Fruit fly (Drosophila melanogaster): ENCODE data around the gene CG5614.

CG5614 gene

DNA sequence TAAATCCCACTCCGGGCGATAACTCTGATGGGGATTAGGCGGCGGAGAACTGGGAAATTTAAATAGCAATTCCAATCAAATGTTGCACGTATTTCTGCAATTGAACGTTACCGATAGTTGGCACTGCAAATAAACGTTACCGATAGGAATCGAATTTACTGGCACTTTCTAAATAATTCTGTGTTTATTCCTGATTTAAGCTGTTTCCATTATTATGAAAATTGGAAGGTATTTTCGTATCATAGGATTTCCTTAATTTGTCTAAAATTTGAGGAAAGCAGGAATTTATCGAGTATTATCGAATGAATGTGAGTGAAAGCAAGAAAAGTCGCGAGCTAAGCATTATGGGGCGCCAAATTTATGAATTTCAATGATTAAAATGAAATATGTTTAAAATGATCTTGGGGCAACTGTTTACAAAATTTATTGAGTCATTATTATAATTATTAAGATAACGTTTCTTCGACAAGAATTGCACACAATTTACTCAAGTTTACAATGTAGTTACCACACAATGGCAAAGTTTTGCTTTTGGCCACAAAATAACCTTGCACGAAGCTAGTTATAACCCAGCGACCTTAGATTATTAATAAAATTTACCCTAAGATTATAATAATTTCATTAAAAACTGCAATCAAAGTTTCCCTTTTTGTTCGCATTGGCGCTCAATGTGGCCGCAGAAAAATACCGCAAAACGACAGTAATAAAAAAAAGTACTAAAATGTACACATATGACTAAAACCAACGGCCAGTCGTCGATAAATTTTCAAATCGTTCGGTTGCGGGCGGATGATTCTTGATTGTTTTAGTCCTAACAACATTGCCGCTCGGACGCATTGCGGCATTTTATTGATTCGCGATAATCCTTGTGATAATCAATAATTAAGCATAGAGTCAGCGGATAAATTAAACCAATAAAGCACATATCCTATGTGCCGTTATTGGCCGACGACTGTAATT, 24.2 kb downstream of the CG5614 start, which contains the start of gene alpha-Man-IIb (continued):
- TF ChIP-seq ci (GFP tag; IDR thresholded peaks at IDR 0.05), result no peak; the same call in 1 of the 3 replicates
- peak; percentile 65; the same call in 2 of the 3 replicates for TF ChIP-seq CG7963 (GFP tag; IDR thresholded peaks at IDR 0.05; ENCODE audit: partially characterized antibody)
- TF ChIP-seq CG6813 (GFP tag; optimal IDR thresholded peaks at IDR 0.05), result no peak
- peak; percentile 4 for TF ChIP-seq YL-1 (GFP tag; optimal IDR thresholded peaks at IDR 0.05)
- TF ChIP-seq ash1 (GFP tag; optimal IDR thresholded peaks at IDR 0.05), result no peak
- TF ChIP-seq Atf-2 (GFP tag; optimal IDR thresholded peaks at IDR 0.05), result no peak
- no peak for TF ChIP-seq CG10147 (GFP tag; optimal IDR thresholded peaks at IDR 0.05)
- TF ChIP-seq en (GFP tag; optimal IDR thresholded peaks at IDR 0.05), result no peak
- TF ChIP-seq ab (GFP tag; optimal IDR thresholded peaks at IDR 0.05), result no peak
- no peak for TF ChIP-seq Rx (GFP tag; IDR thresholded peaks at IDR 0.05)
- no peak for TF ChIP-seq sd (tag; optimal IDR thresholded peaks at IDR 0.05)
- no peak for TF ChIP-seq maf-S (GFP tag; optimal IDR thresholded peaks at IDR 0.05)
- TF ChIP-seq vnd (GFP tag; IDR thresholded peaks at IDR 0.05; ENCODE audit: partially characterized antibody), result peak; percentile 80
- TF ChIP-seq CG6272 (GFP tag; IDR thresholded peaks at IDR 0.05), result no peak
- no peak for TF ChIP-seq CG14667 (GFP tag; IDR thresholded peaks at IDR 0.05)
- TF ChIP-seq Mes4 (GFP tag; optimal IDR thresholded peaks at IDR 0.05), result no peak
- no peak for TF ChIP-seq CG8281 (tag; optimal IDR thresholded peaks at IDR 0.05)
- no peak for TF ChIP-seq ind (GFP tag; optimal IDR thresholded peaks at IDR 0.05)
- TF ChIP-seq Ptx1 (GFP tag; IDR thresholded peaks at IDR 0.05), result peak; percentile 31; the same call in 1 of the 2 replicates
- TF ChIP-seq MESR4 (GFP tag; optimal IDR thresholded peaks at IDR 0.05), result peak; percentile 27
- TF ChIP-seq CG32532 (GFP tag; IDR thresholded peaks at IDR 0.05), result peak; percentile 45; the same call in 1 of the 2 replicates
- TF ChIP-seq CG7556 (GFP tag; optimal IDR thresholded peaks at IDR 0.05), result peak; percentile 7
- TF ChIP-seq CG6175 (GFP tag; IDR thresholded peaks at IDR 0.05), result no peak
- peak; percentile 52 for TF ChIP-seq CG12299 (tag; optimal IDR thresholded peaks at IDR 0.05)
- peak; percentile 35 for TF ChIP-seq Nf-YC (tag; optimal IDR thresholded peaks at IDR 0.05)
- no peak for TF ChIP-seq CG12071 (GFP tag; optimal IDR thresholded peaks at IDR 0.05)
- no peak for TF ChIP-seq Fer2 (tag; optimal IDR thresholded peaks at IDR 0.05)
- peak; percentile 59 for TF ChIP-seq CG2116 (GFP tag; optimal IDR thresholded peaks at IDR 0.05)
- peak; percentile 52 for TF ChIP-seq vvl (GFP tag; IDR thresholded peaks at IDR 0.05)
- no peak for TF ChIP-seq lov (optimal IDR thresholded peaks at IDR 0.05)
- peak; percentile 51; the same call in 1 of the 3 replicates for TF ChIP-seq lov (GFP tag; IDR thresholded peaks at IDR 0.05)
- TF ChIP-seq org-1 (GFP tag; optimal IDR thresholded peaks at IDR 0.05), result no peak
- peak; percentile 47 for TF ChIP-seq sob (GFP tag; IDR thresholded peaks at IDR 0.05)
- peak; percentile 62; the same call in 2 of the 3 replicates for TF ChIP-seq CG14860 (GFP tag; IDR thresholded peaks at IDR 0.05; ENCODE audit: partially characterized antibody)
- TF ChIP-seq salm (tag; optimal IDR thresholded peaks at IDR 0.05), result no peak
- peak; percentile 0 for TF ChIP-seq CG13624 (GFP tag; optimal IDR thresholded peaks at IDR 0.05)
- TF ChIP-seq CG13775 (GFP tag; optimal IDR thresholded peaks at IDR 0.05), result peak; percentile 8
- TF ChIP-seq CG6765 (GFP tag; optimal IDR thresholded peaks at IDR 0.05), result peak; percentile 31
- TF ChIP-seq CG6254 (GFP tag; optimal IDR thresholded peaks at IDR 0.05), result no peak
- no peak for TF ChIP-seq CG43689 (GFP tag; IDR thresholded peaks at IDR 0.05)
- no peak for TF ChIP-seq zfh2 (GFP tag; optimal IDR thresholded peaks at IDR 0.05)
- no peak for TF ChIP-seq sisA (GFP tag; IDR thresholded peaks at IDR 0.05)
- no peak for TF ChIP-seq gcm (GFP tag; optimal IDR thresholded peaks at IDR 0.05)
- peak; percentile 12; the same call in 1 of the 2 replicates for TF ChIP-seq CG10366 (GFP tag; IDR thresholded peaks at IDR 0.05)
- no peak for TF ChIP-seq crc (GFP tag; optimal IDR thresholded peaks at IDR 0.05)
- no peak for TF ChIP-seq Bdp1 (GFP tag; optimal IDR thresholded peaks at IDR 0.05)
- peak; percentile 17; the same call in 1 of the 2 replicates for TF ChIP-seq HLH3B (GFP tag; IDR thresholded peaks at IDR 0.05)
- no peak for TF ChIP-seq CG16815 (GFP tag; optimal IDR thresholded peaks at IDR 0.05)
- peak; percentile 36 for TF ChIP-seq nerfin-1 (tag; optimal IDR thresholded peaks at IDR 0.05)

Measured in whole organism, embryonic.